Worm (Caenorhabditis elegans): ENCODE results near the gene sec-15.

The sec-15 gene

DNA sequence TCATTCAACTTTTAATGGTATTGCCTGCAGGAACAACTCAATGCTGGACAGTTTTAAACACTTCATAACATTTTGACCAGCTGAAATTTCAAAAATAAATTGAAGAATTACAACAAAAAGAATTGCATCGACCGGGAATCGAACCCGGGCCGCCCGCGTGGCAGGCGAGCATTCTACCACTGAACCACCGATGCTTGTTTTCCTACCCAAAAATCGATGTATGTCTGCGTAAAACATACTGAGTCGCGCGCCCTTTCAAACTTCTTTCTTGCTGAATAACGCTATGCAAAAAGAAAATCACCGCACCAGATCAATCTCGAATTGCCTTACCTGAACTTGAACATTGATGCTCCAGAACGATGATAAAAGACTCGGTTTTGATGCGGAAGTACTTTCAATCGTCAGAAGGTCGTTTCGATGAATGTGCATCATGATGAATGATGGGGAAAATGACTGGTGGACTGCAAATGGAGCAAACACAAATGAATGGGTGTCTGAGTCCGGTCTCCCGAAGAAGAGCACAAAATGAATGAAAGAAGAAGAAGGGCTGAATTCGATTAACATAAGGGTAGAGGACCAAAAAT lies 38.7 kb downstream of the sec-15 start, which contains the start of gene R04E5.7 (continued):
- TF ChIP-seq Y116A8C.19 (tag; optimal IDR thresholded peaks at IDR 0.05; ENCODE audit: borderline replicate concordance) (no peak), aha-1 (tag; optimal IDR thresholded peaks at IDR 0.05) (no peak), ces-1 (GFP tag; optimal IDR thresholded peaks at IDR 0.05) (no peak), C16A3.4 (tag; optimal IDR thresholded peaks at IDR 0.05) (peak; percentile 27), sup-37 (GFP tag; optimal IDR thresholded peaks at IDR 0.05) (no peak), ceh-8 (GFP tag; optimal IDR thresholded peaks at IDR 0.05) (no peak), ama-1 (optimal IDR thresholded peaks at IDR 0.05) (no peak), rnt-1 (tag; optimal IDR thresholded peaks at IDR 0.05) (peak; percentile 30), lin-15B (tag; optimal IDR thresholded peaks at IDR 0.05) (no peak), nhr-90 (tag; optimal IDR thresholded peaks at IDR 0.05; ENCODE audit: poor library complexity) (peak; percentile 58), tlp-1 (tag; optimal IDR thresholded peaks at IDR 0.05) (no peak), ceh-63 (GFP tag; optimal IDR thresholded peaks at IDR 0.05) (no peak), fkh-4 (tag; optimal IDR thresholded peaks at IDR 0.05; ENCODE audit: borderline replicate concordance) (no peak), ztf-11 (tag; optimal IDR thresholded peaks at IDR 0.05) (no peak), dpl-1 (GFP tag; optimal IDR thresholded peaks at IDR 0.05) (no peak), nhr-28 (tag; optimal IDR thresholded peaks at IDR 0.05) (no peak), unc-98 (GFP tag; IDR thresholded peaks at IDR 0.05) (no peak), egl-13 (tag; optimal IDR thresholded peaks at IDR 0.05) (no peak), jun-1 (tag; optimal IDR thresholded peaks at IDR 0.05) (no peak), nhr-84 (tag; optimal IDR thresholded peaks at IDR 0.05) (no peak), unc-62 (GFP tag; optimal IDR thresholded peaks at IDR 0.05) (no peak), tbx-2 (tag; optimal IDR thresholded peaks at IDR 0.05) (no peak), mef-2 (tag; optimal IDR thresholded peaks at IDR 0.05) (no peak), mab-9 (GFP tag; IDR thresholded peaks at IDR 0.05) (no peak), pag-3 (tag; optimal IDR thresholded peaks at IDR 0.05; ENCODE audit: borderline replicate concordance, insufficient read depth) (no peak), sptf-1 (tag; optimal IDR thresholded peaks at IDR 0.05) (no peak), dsc-1 (tag; optimal IDR thresholded peaks at IDR 0.05) (peak; percentile 10), hlh-4 (tag; optimal IDR thresholded peaks at IDR 0.05) (no peak), fkh-8 (tag; optimal IDR thresholded peaks at IDR 0.05) (peak; percentile 27), pax-3 (tag; optimal IDR thresholded peaks at IDR 0.05) (no peak), ceh-90 (tag; optimal IDR thresholded peaks at IDR 0.05) (no peak), C34B4.2 (tag; optimal IDR thresholded peaks at IDR 0.05) (no peak), nhr-71 (tag; optimal IDR thresholded peaks at IDR 0.05) (peak; percentile 58), C04F5.9 (tag; optimal IDR thresholded peaks at IDR 0.05) (no peak), swsn-7 (tag; optimal IDR thresholded peaks at IDR 0.05) (peak; percentile 42), snpc-4 (tag; optimal IDR thresholded peaks at IDR 0.05) (no peak), mdl-1 (tag; optimal IDR thresholded peaks at IDR 0.05) (peak in 1 of 2 experiments; percentile 24), fkh-10 (GFP tag; optimal IDR thresholded peaks at IDR 0.05) (peak; percentile 27)

- TF ChIP-seq fkh-10 (GFP tag; optimal IDR thresholded peaks at IDR 0.05), result no peak
- peak; percentile 37 for TF ChIP-seq nhr-85 (tag)
- TF ChIP-seq elt-3 (tag; optimal IDR thresholded peaks at IDR 0.05), result peak in 1 of 6 experiments; percentile 30
- TF ChIP-seq nhr-71 (tag; optimal IDR thresholded peaks at IDR 0.05), result peak; percentile 34
- no peak for TF ChIP-seq pax-3 (tag; optimal IDR thresholded peaks at IDR 0.05)
- TF ChIP-seq efl-3 (GFP tag; optimal IDR thresholded peaks at IDR 0.05), result no peak
- TF ChIP-seq tlp-1 (tag; optimal IDR thresholded peaks at IDR 0.05), result no peak
- TF ChIP-seq blmp-1 (tag; optimal IDR thresholded peaks at IDR 0.05), result peak; percentile 73
- TF ChIP-seq dsc-1 (tag; optimal IDR thresholded peaks at IDR 0.05), result no peak
- TF ChIP-seq skn-1 (tag; optimal IDR thresholded peaks at IDR 0.05), result peak; percentile 28
- peak; percentile 25 for TF ChIP-seq lin-15B (tag; optimal IDR thresholded peaks at IDR 0.05)
- peak; percentile 13 to 55 for TF ChIP-seq lsy-2 (tag; optimal IDR thresholded peaks at IDR 0.05)
- peak; percentile 18 for TF ChIP-seq xbp-1 (tag; optimal IDR thresholded peaks at IDR 0.05)
- peak in 1 of 3 experiments; percentile 30 for TF ChIP-seq ceh-82 (tag; optimal IDR thresholded peaks at IDR 0.05)
- no peak for TF ChIP-seq C04F5.9 (tag; optimal IDR thresholded peaks at IDR 0.05)
- no peak for TF ChIP-seq fkh-4 (tag; optimal IDR thresholded peaks at IDR 0.05; ENCODE audit: borderline replicate concordance)
- TF ChIP-seq unc-62 (GFP tag; optimal IDR thresholded peaks at IDR 0.05), result no peak
- peak; percentile 18 to 35 for TF ChIP-seq efl-1 (optimal IDR thresholded peaks at IDR 0.05)
- peak in 1 of 2 experiments; percentile 83 for TF ChIP-seq efl-1 (GFP tag; optimal IDR thresholded peaks at IDR 0.05 in 1 of 2)
- no peak for TF ChIP-seq egl-13 (tag; optimal IDR thresholded peaks at IDR 0.05)
- TF ChIP-seq isw-1 (GFP tag; IDR thresholded peaks at IDR 0.05), result no peak
- TF ChIP-seq mdl-1 (tag; optimal IDR thresholded peaks at IDR 0.05), result peak in 1 of 2 experiments; percentile 37
- peak; percentile 31 for TF ChIP-seq nhr-20 (tag; optimal IDR thresholded peaks at IDR 0.05)
- no peak for TF ChIP-seq nhr-84 (tag; optimal IDR thresholded peaks at IDR 0.05)
- TF ChIP-seq fos-1 (tag; optimal IDR thresholded peaks at IDR 0.05), result no peak
- peak; percentile 49 for TF ChIP-seq C16A3.4 (tag; optimal IDR thresholded peaks at IDR 0.05)
Observed at ce11 chrX:8791821-8792220, 43.7 kb downstream of the sec-15 start, which contains the start of gene chup-1. TSS of gene chup-1 (plus strand) at chrX:8792160.

All from whole organism, L1 larva.